Worm (Caenorhabditis elegans): Measurements from ENCODE around the gene fem-3.

The fem-3 gene

DNA sequence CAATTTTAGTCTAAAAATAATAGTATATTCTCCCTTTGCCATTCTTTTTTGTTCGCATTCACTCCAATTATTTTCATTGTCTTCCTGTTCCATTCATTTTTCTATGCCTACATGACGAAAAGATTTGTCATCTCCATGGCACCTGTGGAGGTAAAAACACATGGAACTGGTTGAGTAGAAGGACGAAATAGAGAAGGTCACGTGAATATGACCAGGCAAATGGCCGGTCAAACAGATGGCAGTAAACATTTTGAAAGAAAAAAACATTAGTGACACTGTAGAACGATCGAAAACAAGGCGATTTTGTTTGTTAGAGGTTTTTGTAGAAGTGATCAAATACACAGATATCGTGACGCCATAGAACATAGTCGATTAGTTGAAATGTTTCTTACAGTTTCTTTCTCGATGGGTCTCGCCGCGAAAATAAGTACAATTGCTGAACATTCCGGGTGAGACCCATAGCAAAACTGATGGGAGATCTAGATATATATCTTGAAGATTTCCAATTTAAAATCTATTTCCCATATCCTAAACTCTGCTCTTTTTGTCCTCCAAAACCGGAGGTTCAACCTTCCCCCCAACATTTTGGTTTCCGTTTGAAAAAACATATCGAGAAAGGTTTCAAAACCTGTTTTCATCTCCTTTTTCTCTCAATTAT, 14.1 kb upstream of the fem-3 start:
- peak; percentile 42 for TF ChIP-seq nhr-25 (tag; optimal IDR thresholded peaks at IDR 0.05)
- peak; percentile 12 for TF ChIP-seq elt-1 (tag; optimal IDR thresholded peaks at IDR 0.05)
- no peak for TF ChIP-seq lsy-12 (tag; optimal IDR thresholded peaks at IDR 0.05)
- peak; percentile 6 for TF ChIP-seq ama-1 (optimal IDR thresholded peaks at IDR 0.05)

ce11 chrIV:9092011-9092410, 12.8 kb upstream of the fem-3 start:
- TF ChIP-seq fkh-10 (GFP tag; optimal IDR thresholded peaks at IDR 0.05) (peak; percentile 82), nhr-76 (tag; optimal IDR thresholded peaks at IDR 0.05) (no peak), nfya-1 (tag; optimal IDR thresholded peaks at IDR 0.05; ENCODE audit: insufficient read depth) (peak; percentile 8), daf-12 (tag; optimal IDR thresholded peaks at IDR 0.05) (no peak)

ce11 chrIV:9093932-9094331, 10.8 kb upstream of the fem-3 start, which contains the start of gene lpl-1:
lpl-1 (minus strand) TSS chrIV:9094032.
- TF ChIP-seq nhr-28 (tag; optimal IDR thresholded peaks at IDR 0.05): no peak
- no peak for TF ChIP-seq ZK546.5 (tag; optimal IDR thresholded peaks at IDR 0.05)
- TF ChIP-seq eor-1 (tag; optimal IDR thresholded peaks at IDR 0.05): no peak
- no peak for TF ChIP-seq egl-5 (tag; optimal IDR thresholded peaks at IDR 0.05)
- no peak for TF ChIP-seq egl-27 (tag; optimal IDR thresholded peaks at IDR 0.05)
- no peak for TF ChIP-seq zag-1 (tag; optimal IDR thresholded peaks at IDR 0.05)
- no peak for TF ChIP-seq tbx-2 (tag; optimal IDR thresholded peaks at IDR 0.05)
- TF ChIP-seq mdl-1 (tag; optimal IDR thresholded peaks at IDR 0.05): no peak
- no peak for TF ChIP-seq elt-3 (tag; optimal IDR thresholded peaks at IDR 0.05)
- no peak for TF ChIP-seq lsy-12 (tag; optimal IDR thresholded peaks at IDR 0.05)

- TF ChIP-seq tbx-2 (tag; optimal IDR thresholded peaks at IDR 0.05) (no peak), mdl-1 (tag; optimal IDR thresholded peaks at IDR 0.05) (no peak), fos-1 (tag; optimal IDR thresholded peaks at IDR 0.05) (no peak), sea-2 (GFP tag; optimal IDR thresholded peaks at IDR 0.05) (no peak), elt-2 (tag; optimal IDR thresholded peaks at IDR 0.05) (no peak), ztf-4 (tag; optimal IDR thresholded peaks at IDR 0.05) (no peak), unc-39 (tag; optimal IDR thresholded peaks at IDR 0.05) (no peak), nhr-67 (tag; optimal IDR thresholded peaks at IDR 0.05) (no peak), lsy-12 (tag; optimal IDR thresholded peaks at IDR 0.05) (no peak), pqm-1 (tag; optimal IDR thresholded peaks at IDR 0.05) (no peak), lin-39 (tag; optimal IDR thresholded peaks at IDR 0.05) (no peak), nhr-28 (tag; optimal IDR thresholded peaks at IDR 0.05) (no peak), skn-1 (tag; optimal IDR thresholded peaks at IDR 0.05) (no peak)
Measured at ce11 chrIV:9094356-9094755, 10.4 kb upstream of the fem-3 start, which contains the start of gene mrpl-42. mrpl-42 (minus strand) TSS chrIV:9094456.

ce11 chrIV:9095553-9095952, 9.2 kb upstream of the fem-3 start, which contains the start of gene icln-1:
icln-1 (minus strand) TSS chrIV:9095653.
- TF ChIP-seq ztf-11 (tag; optimal IDR thresholded peaks at IDR 0.05) (no peak), fkh-10 (GFP tag; optimal IDR thresholded peaks at IDR 0.05) (no peak), nhr-23 (tag; optimal IDR thresholded peaks at IDR 0.05) (no peak), egl-27 (tag; optimal IDR thresholded peaks at IDR 0.05) (no peak), egl-5 (tag; optimal IDR thresholded peaks at IDR 0.05) (no peak), nfya-1 (tag; optimal IDR thresholded peaks at IDR 0.05; ENCODE audit: insufficient read depth) (no peak), fos-1 (tag; optimal IDR thresholded peaks at IDR 0.05) (no peak), ama-1 (optimal IDR thresholded peaks at IDR 0.05) (no peak), skn-1 (tag; optimal IDR thresholded peaks at IDR 0.05) (no peak), ZK546.5 (tag; optimal IDR thresholded peaks at IDR 0.05) (no peak), sea-2 (GFP tag; optimal IDR thresholded peaks at IDR 0.05) (no peak), nhr-77 (tag; optimal IDR thresholded peaks at IDR 0.05) (no peak), ceh-28 (tag; optimal IDR thresholded peaks at IDR 0.05) (no peak), mml-1 (tag; optimal IDR thresholded peaks at IDR 0.05) (no peak), nhr-28 (tag; optimal IDR thresholded peaks at IDR 0.05) (no peak), elt-3 (tag; optimal IDR thresholded peaks at IDR 0.05) (no peak)

All from whole organism, L3 larva.